Worm (Caenorhabditis elegans) whole organism, young adult: Measurements from ENCODE around the gene taf-12.

ENCODE experiments used
- F33H1.4 ChIP-seq: fragments of 200-800 bp; sonication (Bioruptor generic); IDR thresholded peaks from 2 replicates; pipeline ENCODE4 v1.3.6; 2022; ENCODE audit warnings: missing genetic modification reagents, missing genetic modification characterization, missing compliant biosample characterization
- F37B4.10 ChIP-seq: fragments of 200-800 bp; sonication (Bioruptor generic); IDR thresholded peaks from 2 replicates; pipeline ENCODE4 v1.3.6; 2022; ENCODE audit warnings: missing genetic modification characterization, missing compliant biosample characterization
- F49E8.2 ChIP-seq: sonication (generic microtip); optimal IDR thresholded peaks from 3 replicates; lab custom pipeline; 2017; ENCODE audit warnings: missing genetic modification characterization, mild to moderate bottlenecking, missing compliant biosample characterization, antibody characterized with exemption, moderate library complexity; ENCODE audit not compliant: insufficient read depth
- F57C9.4 ChIP-seq: sonication (generic microtip); optimal IDR thresholded peaks from 2 replicates; lab custom pipeline; 2017; ENCODE audit warnings: mild to moderate bottlenecking, missing genetic modification characterization, missing compliant biosample characterization
- K11D2.4 ChIP-seq: fragments of 200-800 bp; sonication (Bioruptor generic); IDR thresholded peaks from 2 replicates; pipeline ENCODE4 v1.3.6; 2022; ENCODE audit warnings: missing genetic modification reagents, missing genetic modification characterization, missing compliant biosample characterization
- T07F8.4 ChIP-seq: sonication (generic microtip); optimal IDR thresholded peaks from 2 replicates; lab custom pipeline; 2016; ENCODE audit warnings: mild to moderate bottlenecking, missing genetic modification characterization, moderate library complexity, missing compliant biosample characterization
- Y53G8AR.9 ChIP-seq: fragments of 200-800 bp; sonication (Bioruptor generic); conservative IDR thresholded peaks from 2 replicates; pipeline ENCODE4 v1.3.6; 2022; ENCODE audit warnings: missing genetic modification reagents, missing genetic modification characterization, missing compliant biosample characterization
- Y56A3A.18 ChIP-seq: fragments of 200-800 bp; sonication (Bioruptor generic); IDR thresholded peaks from 2 replicates; pipeline ENCODE4 v1.3.6; 2022; ENCODE audit warnings: missing genetic modification reagents, missing genetic modification characterization, missing compliant biosample characterization
- Y79H2A.3 ChIP-seq: fragments of 200-800 bp; sonication (Bioruptor generic); conservative IDR thresholded peaks from 2 replicates; pipeline ENCODE4 v1.3.6; 2022; ENCODE audit warnings: missing genetic modification reagents, missing genetic modification characterization, missing compliant biosample characterization
- ZK185.1 ChIP-seq: sonication (generic microtip); optimal IDR thresholded peaks from 2 replicates; lab custom pipeline; 2016; ENCODE audit warnings: mild to moderate bottlenecking, missing genetic modification characterization, missing compliant biosample characterization; ENCODE audit not compliant: poor library complexity, severe bottlenecking
- ama-1 ChIP-seq, 3 experiments: fragments of 150-350 bp in 1 of 3; sonication (generic microtip) in 2 of 3; optimal IDR thresholded peaks; 2 replicates each; lab custom pipeline; 2014 to 2018; ENCODE audit warnings: missing biosample characterization in 2 of 3, missing genetic modification characterization in 2 of 3, missing genetic modification reagents in 2 of 3
- aptf-2 ChIP-seq: fragments of 200-800 bp; sonication (Bioruptor generic); conservative IDR thresholded peaks from 2 replicates; pipeline ENCODE4 v1.3.6; 2022; ENCODE audit warnings: missing genetic modification reagents, missing genetic modification characterization, missing compliant biosample characterization
- atf-7 ChIP-seq: sonication (generic microtip); optimal IDR thresholded peaks from 2 replicates; lab custom pipeline; 2017; ENCODE audit warnings: mild to moderate bottlenecking, missing genetic modification characterization, missing compliant biosample characterization
- cebp-2 ChIP-seq: fragments of 200-800 bp; sonication (Bioruptor generic); IDR thresholded peaks from 2 replicates; pipeline ENCODE4 v1.3.6; 2022; ENCODE audit warnings: missing genetic modification characterization, missing compliant biosample characterization
- ceh-58 ChIP-seq: fragments of 200-800 bp; sonication (Bioruptor generic); IDR thresholded peaks from 2 replicates; pipeline ENCODE4 v1.3.6; 2022; ENCODE audit warnings: missing genetic modification characterization, missing compliant biosample characterization
- ceh-79 ChIP-seq: sonication (generic microtip); optimal IDR thresholded peaks from 2 replicates; lab custom pipeline; 2017; ENCODE audit warnings: mild to moderate bottlenecking, missing genetic modification characterization, missing compliant biosample characterization
- ceh-91 ChIP-seq: fragments of 200-800 bp; sonication (Bioruptor generic); IDR thresholded peaks from 2 replicates; pipeline ENCODE4 v1.3.6; 2022; ENCODE audit warnings: missing genetic modification reagents, missing genetic modification characterization, missing compliant biosample characterization
- chd-7 ChIP-seq: sonication (generic microtip); optimal IDR thresholded peaks from 2 replicates; lab custom pipeline; 2016; ENCODE audit warnings: mild to moderate bottlenecking, missing genetic modification characterization, moderate library complexity, missing compliant biosample characterization
- dpff-1 ChIP-seq: sonication (generic microtip); optimal IDR thresholded peaks from 2 replicates; lab custom pipeline; 2017; ENCODE audit warnings: mild to moderate bottlenecking, missing genetic modification characterization, missing compliant biosample characterization
- dpl-1 ChIP-seq: fragments of 150-350 bp; optimal IDR thresholded peaks from 2 replicates; lab custom pipeline; 2014; ENCODE audit warnings: missing biosample characterization, missing genetic modification reagents, missing genetic modification characterization
- egl-18 ChIP-seq: fragments of 200-800 bp; sonication (Bioruptor generic); IDR thresholded peaks from 2 replicates; pipeline ENCODE4 v1.3.6; 2022; ENCODE audit warnings: missing genetic modification reagents, missing genetic modification characterization, missing compliant biosample characterization
- egl-44 ChIP-seq: fragments of 200-800 bp; sonication (Bioruptor generic); IDR thresholded peaks from 2 replicates; pipeline ENCODE4 v1.3.6; 2022; ENCODE audit warnings: missing genetic modification reagents, missing genetic modification characterization, missing compliant biosample characterization
- ekl-4 ChIP-seq: fragments of 200-800 bp; sonication (Bioruptor generic); IDR thresholded peaks from 2 replicates; pipeline ENCODE4 v1.3.6; 2022; ENCODE audit warnings: missing genetic modification reagents, missing genetic modification characterization, missing compliant biosample characterization
- fkh-3 ChIP-seq: sonication (generic microtip); optimal IDR thresholded peaks from 2 replicates; lab custom pipeline; 2016; ENCODE audit warnings: mild to moderate bottlenecking, missing genetic modification characterization, missing compliant biosample characterization
- hrde-1 ChIP-seq: sonication (generic microtip); optimal IDR thresholded peaks from 2 replicates; lab custom pipeline; 2016; ENCODE audit warnings: missing genetic modification characterization, mild to moderate bottlenecking, missing compliant biosample characterization, moderate library complexity, missing genotype, missing genetic modification reagents, borderline replicate concordance
- let-526 ChIP-seq: fragments of 200-800 bp; sonication (Bioruptor generic); IDR thresholded peaks from 2 replicates; pipeline ENCODE4 v1.3.6; 2022; ENCODE audit warnings: missing genetic modification reagents, missing genetic modification characterization, missing compliant biosample characterization
- lin-35 ChIP-seq, 3 experiments: fragments of 150-350 bp in 2 of 3; sonication (generic microtip) in 1 of 3; optimal IDR thresholded peaks; 2 replicates each; lab custom pipeline; 2014 to 2018; ENCODE audit warnings: missing biosample characterization in 3 of 3, missing genetic modification characterization in 3 of 3, missing genetic modification reagents in 3 of 3
- lin-40 ChIP-seq: sonication (generic microtip); optimal IDR thresholded peaks from 2 replicates; lab custom pipeline; 2016; ENCODE audit warnings: missing genetic modification characterization, mild to moderate bottlenecking, missing compliant biosample characterization, missing genotype, missing genetic modification reagents
- lsl-1 ChIP-seq: fragments of 200-800 bp; sonication (Bioruptor generic); optimal IDR thresholded peaks from 2 replicates; lab custom pipeline; 2018; ENCODE audit warnings: mild to moderate bottlenecking, missing genetic modification characterization, moderate library complexity, missing compliant biosample characterization
- madf-10 ChIP-seq: sonication (generic microtip); optimal IDR thresholded peaks from 2 replicates; lab custom pipeline; 2016; ENCODE audit warnings: mild to moderate bottlenecking, missing genetic modification characterization, missing compliant biosample characterization
- madf-3 ChIP-seq: fragments of 200-800 bp; sonication (Bioruptor generic); IDR thresholded peaks from 2 replicates; pipeline ENCODE4 v1.3.6; 2022; ENCODE audit warnings: missing genetic modification reagents, missing genetic modification characterization, missing compliant biosample characterization
- mcd-1 ChIP-seq: fragments of 200-800 bp; sonication (Bioruptor generic); IDR thresholded peaks from 2 replicates; pipeline ENCODE4 v1.3.6; 2022; ENCODE audit warnings: missing genetic modification reagents, missing genetic modification characterization, missing compliant biosample characterization
- nfya-2 ChIP-seq: fragments of 200-800 bp; sonication (Bioruptor generic); IDR thresholded peaks from 2 replicates; pipeline ENCODE4 v1.3.6; 2022; ENCODE audit warnings: missing genetic modification reagents, missing genetic modification characterization, missing compliant biosample characterization
- nfyb-1 ChIP-seq: fragments of 200-800 bp; sonication (Bioruptor generic); IDR thresholded peaks from 2 replicates; pipeline ENCODE4 v1.3.6; 2022; ENCODE audit warnings: missing genetic modification reagents, missing genetic modification characterization, missing compliant biosample characterization
- nhr-120 ChIP-seq: fragments of 200-800 bp; sonication (Bioruptor generic); IDR thresholded peaks from 2 replicates; pipeline ENCODE4 v1.3.6; 2022; ENCODE audit warnings: missing genetic modification characterization, missing compliant biosample characterization
- nhr-179 ChIP-seq: sonication (generic microtip); optimal IDR thresholded peaks from 2 replicates; lab custom pipeline; 2016; ENCODE audit warnings: mild to moderate bottlenecking, missing genetic modification characterization, missing compliant biosample characterization
- pbrm-1 ChIP-seq: fragments of 200-800 bp; sonication (Bioruptor generic); IDR thresholded peaks from 2 replicates; pipeline ENCODE4 v1.3.6; 2022; ENCODE audit warnings: missing genetic modification reagents, missing genetic modification characterization, missing compliant biosample characterization
- pha-4 ChIP-seq: fragments of 150-350 bp; sonication (generic microtip); optimal IDR thresholded peaks from 2 replicates; lab custom pipeline; 2014; ENCODE audit warnings: missing biosample characterization, missing genetic modification reagents, missing genetic modification characterization
- repo-1 ChIP-seq: sonication (generic microtip); optimal IDR thresholded peaks from 2 replicates; lab custom pipeline; 2017; ENCODE audit warnings: mild to moderate bottlenecking, missing genetic modification characterization, missing compliant biosample characterization
- snpc-1.3 ChIP-seq: sonication (generic microtip); optimal IDR thresholded peaks from 2 replicates; lab custom pipeline; 2017; ENCODE audit warnings: missing genetic modification characterization, mild to moderate bottlenecking, missing compliant biosample characterization, antibody characterized with exemption, moderate library complexity, missing genotype, missing genetic modification reagents; ENCODE audit not compliant: insufficient read depth
- sptf-2 ChIP-seq: fragments of 200-800 bp; sonication (Bioruptor generic); optimal IDR thresholded peaks from 2 replicates; lab custom pipeline; 2018; ENCODE audit warnings: mild to moderate bottlenecking, missing genetic modification characterization, missing compliant biosample characterization
- tbx-9 ChIP-seq: sonication (generic microtip); optimal IDR thresholded peaks from 2 replicates; lab custom pipeline; 2016; ENCODE audit warnings: borderline replicate concordance, missing genetic modification characterization, inconsistent platforms, missing compliant biosample characterization
- unc-62 ChIP-seq: fragments of 150-350 bp; optimal IDR thresholded peaks from 2 replicates; lab custom pipeline; 2014; ENCODE audit warnings: missing biosample characterization, missing genetic modification reagents, missing genetic modification characterization
- zfh-2 ChIP-seq: fragments of 200-800 bp; sonication (Bioruptor generic); conservative IDR thresholded peaks from 2 replicates; pipeline ENCODE4 v1.3.6; 2022; ENCODE audit warnings: missing genetic modification reagents, missing genetic modification characterization, missing compliant biosample characterization
- zim-3 ChIP-seq: sonication (generic microtip); optimal IDR thresholded peaks from 2 replicates; lab custom pipeline; 2017; ENCODE audit warnings: mild to moderate bottlenecking, missing genetic modification characterization, moderate library complexity, missing compliant biosample characterization
- ztf-25 ChIP-seq: fragments of 200-800 bp; sonication (Bioruptor generic); IDR thresholded peaks from 2 replicates; pipeline ENCODE4 v1.3.6; 2022; ENCODE audit warnings: missing genetic modification reagents, missing genetic modification characterization, missing compliant biosample characterization

Gene taf-12

ce11 chrIII:11918247-11918769 is 49.2 kb upstream of the taf-12 start, which contains the start of gene znf-593 (continued):
- no peak for TF ChIP-seq let-526 (GFP tag; lab: Robert Waterston, UW)
- no peak for TF ChIP-seq atf-7 (tag; lab: Kevin White, UChicago)
- TF ChIP-seq F49E8.2 (tag; lab: Kevin White, UChicago), result no peak
- TF ChIP-seq ZK185.1 (tag; lab: Kevin White, UChicago), result no peak
- TF ChIP-seq fkh-3 (tag; lab: Kevin White, UChicago), result no peak
- no peak for TF ChIP-seq mcd-1
- TF ChIP-seq nfya-2 (GFP tag; lab: Robert Waterston, UW), result no peak
- no peak for TF ChIP-seq tbx-9 (tag; lab: Kevin White, UChicago)
- no peak for TF ChIP-seq egl-44
- peak; percentile 47 for TF ChIP-seq repo-1 (tag; lab: Kevin White, UChicago)
- 0 out of 2 replicates have a peak, but pooled peaks have one; percentile 30 for TF ChIP-seq nfyb-1
- TF ChIP-seq Y56A3A.18 (GFP tag; lab: Robert Waterston, UW), result no peak
- no peak for TF ChIP-seq dpff-1
- TF ChIP-seq aptf-2 (GFP tag; lab: Robert Waterston, UW), result no peak
- TF ChIP-seq ama-1 (optimal IDR thresholded peaks at IDR 0.05; lab: Kevin White, UChicago), result peak; percentile 9
- TF ChIP-seq ama-1 (GFP tag; optimal IDR thresholded peaks at IDR 0.05; lab: Kevin White, UChicago), result no peak
- TF ChIP-seq sptf-2 (GFP tag; lab: Kevin White, UChicago), result no peak
- TF ChIP-seq lin-40 (tag; lab: Kevin White, UChicago), result no peak
- TF ChIP-seq pbrm-1 (GFP tag; lab: Robert Waterston, UW), result no peak
- TF ChIP-seq chd-7 (tag; lab: Kevin White, UChicago), result no peak
- TF ChIP-seq pha-4 (tag; lab: Kevin White, UChicago), result no peak
- no peak for TF ChIP-seq F57C9.4 (tag; lab: Kevin White, UChicago)
- TF ChIP-seq ceh-79 (tag; lab: Kevin White, UChicago), result no peak
- no peak for TF ChIP-seq snpc-1.3 (tag; lab: Kevin White, UChicago)
- no peak for TF ChIP-seq F37B4.10 (GFP tag; lab: Robert Waterston, UW)
- no peak for TF ChIP-seq nhr-120 (GFP tag; lab: Robert Waterston, UW)
- 0 out of 2 replicates have a peak, but pooled peaks have one; percentile 12 for TF ChIP-seq ekl-4 (GFP tag; lab: Robert Waterston, UW)
- no peak for TF ChIP-seq F33H1.4 (GFP tag; lab: Robert Waterston, UW)
- TF ChIP-seq madf-10 (tag; lab: Kevin White, UChicago), result no peak
- TF ChIP-seq lsl-1 (GFP tag; lab: Kevin White, UChicago), result peak; percentile 4
- TF ChIP-seq dpl-1, result no peak
- TF ChIP-seq ceh-91 (GFP tag; lab: Robert Waterston, UW), result no peak

ce11 chrIII:11917525-11917924 is 48.4 kb upstream of the taf-12 start:
- peak; percentile 1 for TF ChIP-seq lsl-1 (GFP tag; lab: Kevin White, UChicago)
- TF ChIP-seq egl-18 (GFP tag; lab: Robert Waterston, UW), result no peak
- no peak for TF ChIP-seq zim-3 (tag; lab: Kevin White, UChicago)
- TF ChIP-seq sptf-2 (GFP tag; lab: Kevin White, UChicago), result no peak
- no peak for TF ChIP-seq mcd-1
- no peak for TF ChIP-seq nhr-179 (tag; lab: Kevin White, UChicago)
- TF ChIP-seq nfya-2 (GFP tag; lab: Robert Waterston, UW), result no peak
- TF ChIP-seq ceh-58 (GFP tag; lab: Robert Waterston, UW), result no peak
- no peak for TF ChIP-seq F37B4.10 (GFP tag; lab: Robert Waterston, UW)
- TF ChIP-seq ekl-4 (GFP tag; lab: Robert Waterston, UW), result 0 out of 2 replicates have a peak, but pooled peaks have one; percentile 36
- no peak for TF ChIP-seq zfh-2 (GFP tag; lab: Robert Waterston, UW)
- no peak for TF ChIP-seq ztf-25 (GFP tag; lab: Robert Waterston, UW)
- TF ChIP-seq nfyb-1, result 0 out of 2 replicates have a peak, but pooled peaks have one; percentile 68
- TF ChIP-seq K11D2.4, result no peak
- peak; percentile 29; the same call in 1 of the 2 replicates for TF ChIP-seq Y53G8AR.9
- TF ChIP-seq egl-44, result no peak
- TF ChIP-seq unc-62 (GFP tag; lab: Kevin White, UChicago), result no peak
- TF ChIP-seq cebp-2 (GFP tag; lab: Robert Waterston, UW), result no peak
- peak; percentile 86 for TF ChIP-seq hrde-1 (tag; lab: Kevin White, UChicago)
- TF ChIP-seq lin-35 (GFP tag; optimal IDR thresholded peaks at IDR 0.05; lab: Kevin White, UChicago), result peak in 1 of 3 experiments; percentile 13
- no peak for TF ChIP-seq T07F8.4
- no peak for TF ChIP-seq madf-3 (GFP tag; lab: Robert Waterston, UW)
- TF ChIP-seq dpff-1, result peak; percentile 28
- peak; percentile 60; the same call in 1 of the 2 replicates for TF ChIP-seq Y79H2A.3 (GFP tag; lab: Robert Waterston, UW)
